Worm (Caenorhabditis elegans): ENCODE data around the gene F13H6.5.
A peak's percentile ranks its signal among the peaks of the same experiment; 100 is the strongest.

Gene F13H6.5

DNA sequence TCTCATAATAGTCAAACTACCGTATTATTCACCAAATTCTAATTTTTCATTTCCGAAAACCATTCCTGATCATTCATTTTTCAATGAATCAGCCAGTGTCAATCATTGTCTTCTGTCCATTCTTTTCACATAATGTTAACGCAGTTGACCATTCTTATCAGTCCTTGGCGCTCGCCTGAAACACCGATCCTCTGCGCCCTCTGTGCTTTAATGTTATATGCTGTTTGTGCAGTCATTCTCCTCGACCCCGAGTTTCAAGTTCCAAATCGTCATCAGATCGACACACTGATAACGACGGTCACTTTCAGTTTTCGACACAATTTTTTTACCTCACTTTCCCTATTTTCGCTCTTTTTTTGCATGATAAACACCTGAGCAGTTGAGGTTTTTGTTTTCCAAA, 27.8 kb downstream of the F13H6.5 start:
- TF ChIP-seq mep-1 (tag; optimal IDR thresholded peaks at IDR 0.05) (no peak), bed-3 (GFP tag; optimal IDR thresholded peaks at IDR 0.05) (no peak), ceh-39 (tag; optimal IDR thresholded peaks at IDR 0.05) (no peak), pha-4 (tag; optimal IDR thresholded peaks at IDR 0.05) (no peak), M03D4.4 (tag; optimal IDR thresholded peaks at IDR 0.05) (no peak), tbx-8 (GFP tag; optimal IDR thresholded peaks at IDR 0.05) (no peak), ceh-43 (GFP tag; optimal IDR thresholded peaks at IDR 0.05) (no peak), flh-1 (GFP tag; optimal IDR thresholded peaks at IDR 0.05) (no peak), mab-5 (tag; optimal IDR thresholded peaks at IDR 0.05) (no peak), drap-1 (GFP tag; optimal IDR thresholded peaks at IDR 0.05) (no peak), unc-39 (tag; optimal IDR thresholded peaks at IDR 0.05) (no peak), sem-2 (GFP tag; optimal IDR thresholded peaks at IDR 0.05) (no peak), nhr-76 (tag; optimal IDR thresholded peaks at IDR 0.05) (no peak), blmp-1 (tag; optimal IDR thresholded peaks at IDR 0.05) (no peak), lin-32 (GFP tag; optimal IDR thresholded peaks at IDR 0.05) (no peak), lin-13 (tag; optimal IDR thresholded peaks at IDR 0.05) (no peak), ceh-83 (GFP tag; optimal IDR thresholded peaks at IDR 0.05) (no peak), nhr-28 (tag; optimal IDR thresholded peaks at IDR 0.05) (no peak)

DNA sequence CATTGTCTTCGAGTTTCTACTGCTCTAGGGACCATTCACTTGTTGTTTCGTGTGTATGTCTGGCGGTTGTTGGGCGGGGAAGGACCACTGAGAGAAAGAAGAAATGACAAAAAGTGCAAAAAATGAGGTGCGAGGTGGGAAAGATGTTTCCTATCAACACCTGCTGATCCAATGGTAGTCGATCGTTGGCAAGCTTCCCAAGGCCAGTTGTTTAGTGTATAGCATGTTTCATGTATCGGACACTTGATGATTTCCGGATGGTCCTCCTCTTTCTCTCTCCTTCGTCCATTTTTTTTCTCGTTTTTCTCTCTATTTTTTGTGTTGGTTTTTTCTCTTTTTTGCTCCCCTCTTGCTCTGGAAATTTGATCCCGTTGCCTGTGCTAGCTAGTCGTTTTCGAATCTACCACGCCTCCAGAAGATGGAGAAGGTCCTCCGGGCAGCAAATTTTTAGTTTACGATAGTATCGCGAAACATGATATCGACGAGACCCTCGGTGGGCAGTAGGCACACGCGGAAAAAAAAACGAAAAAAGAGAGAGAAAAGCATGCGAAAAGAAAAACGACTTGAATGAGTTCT, 28.6 kb downstream of the F13H6.5 start:
- TF ChIP-seq ztf-11 (tag; optimal IDR thresholded peaks at IDR 0.05) (no peak), M03D4.4 (tag; optimal IDR thresholded peaks at IDR 0.05) (no peak), hlh-1 (tag; optimal IDR thresholded peaks at IDR 0.05) (peak; percentile 30), cnd-1 (tag; optimal IDR thresholded peaks at IDR 0.05) (no peak), mab-5 (tag; optimal IDR thresholded peaks at IDR 0.05) (no peak), elt-3 (tag; optimal IDR thresholded peaks at IDR 0.05) (no peak)

DNA sequence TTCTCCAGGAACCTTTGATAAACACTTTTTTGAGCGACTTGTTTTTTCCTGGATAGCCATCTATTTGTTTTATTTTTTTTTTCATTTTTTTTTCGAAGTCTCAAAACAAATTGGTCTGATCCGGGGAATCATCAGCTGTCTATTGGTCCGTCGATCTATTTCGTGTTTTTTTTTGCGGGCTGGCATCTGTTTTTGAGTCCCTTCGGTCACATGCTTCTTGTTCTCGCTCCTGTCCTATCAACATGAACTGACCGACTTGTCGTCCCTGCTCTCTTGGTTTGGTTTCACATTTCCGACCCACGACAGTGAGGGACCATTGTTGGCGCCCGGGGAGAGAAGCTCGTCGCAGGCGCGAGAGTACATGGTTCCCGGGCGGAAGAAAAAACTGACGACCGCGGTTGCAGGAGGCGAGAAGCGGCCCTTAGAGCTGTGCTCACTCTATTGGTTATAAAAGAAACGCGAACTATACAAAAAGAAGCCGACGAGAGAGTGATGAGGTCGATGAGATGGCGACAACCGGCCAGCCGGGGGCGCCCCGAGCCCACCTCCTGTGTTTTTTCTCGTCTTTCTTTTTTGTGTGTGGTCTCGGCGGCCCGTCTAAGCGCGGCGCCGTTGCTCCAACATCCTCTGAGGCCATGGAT, 30.1 kb downstream of the F13H6.5 start:
- no peak for TF ChIP-seq mep-1 (tag; optimal IDR thresholded peaks at IDR 0.05)
- no peak for TF ChIP-seq elt-1 (tag; optimal IDR thresholded peaks at IDR 0.05; ENCODE audit: borderline replicate concordance, insufficient read depth)
- TF ChIP-seq bed-3 (GFP tag; optimal IDR thresholded peaks at IDR 0.05), result no peak
- TF ChIP-seq unc-39 (tag; optimal IDR thresholded peaks at IDR 0.05), result no peak
- no peak for TF ChIP-seq nhr-28 (tag; optimal IDR thresholded peaks at IDR 0.05)
- TF ChIP-seq cnd-1 (tag; optimal IDR thresholded peaks at IDR 0.05), result no peak
- no peak for TF ChIP-seq hlh-1 (tag; optimal IDR thresholded peaks at IDR 0.05)
- no peak for TF ChIP-seq M03D4.4 (tag; optimal IDR thresholded peaks at IDR 0.05)
- TF ChIP-seq snpc-4 (tag; optimal IDR thresholded peaks at IDR 0.05), result no peak
- TF ChIP-seq flh-1 (GFP tag; optimal IDR thresholded peaks at IDR 0.05), result no peak
- no peak for TF ChIP-seq ztf-11 (tag; optimal IDR thresholded peaks at IDR 0.05)
- TF ChIP-seq elt-3 (tag; optimal IDR thresholded peaks at IDR 0.05), result no peak
- no peak for TF ChIP-seq nhr-2 (tag; optimal IDR thresholded peaks at IDR 0.05)
- TF ChIP-seq nhr-76 (tag; optimal IDR thresholded peaks at IDR 0.05), result no peak

DNA sequence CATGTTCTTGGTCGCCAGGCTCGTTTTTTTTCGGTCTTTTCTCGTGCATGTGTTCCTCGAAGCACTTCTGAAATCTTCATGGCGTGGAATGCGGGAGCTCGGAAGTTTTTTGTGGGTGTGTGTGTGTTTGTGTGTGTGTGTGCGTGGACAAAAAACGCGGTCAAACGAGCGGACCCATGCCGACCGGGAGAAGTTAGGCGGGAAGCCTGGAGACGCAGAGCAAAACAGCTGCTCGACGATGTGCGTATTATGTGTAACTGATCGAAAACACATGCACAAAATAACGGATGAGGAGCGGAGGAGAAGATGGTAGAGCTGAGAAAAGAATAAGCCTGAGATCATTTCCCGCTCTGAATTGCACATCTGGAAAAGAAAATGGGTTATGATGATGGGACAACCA, 32.2 kb downstream of the F13H6.5 start:
- TF ChIP-seq pha-4 (tag; optimal IDR thresholded peaks at IDR 0.05) (no peak), hlh-1 (tag; optimal IDR thresholded peaks at IDR 0.05) (peak; percentile 93), nhr-12 (tag; optimal IDR thresholded peaks at IDR 0.05) (no peak), unc-120 (tag; optimal IDR thresholded peaks at IDR 0.05; ENCODE audit: poor library complexity, severe bottlenecking) (peak; percentile 36), bed-3 (GFP tag; optimal IDR thresholded peaks at IDR 0.05) (no peak), lin-32 (GFP tag; optimal IDR thresholded peaks at IDR 0.05) (no peak)

DNA sequence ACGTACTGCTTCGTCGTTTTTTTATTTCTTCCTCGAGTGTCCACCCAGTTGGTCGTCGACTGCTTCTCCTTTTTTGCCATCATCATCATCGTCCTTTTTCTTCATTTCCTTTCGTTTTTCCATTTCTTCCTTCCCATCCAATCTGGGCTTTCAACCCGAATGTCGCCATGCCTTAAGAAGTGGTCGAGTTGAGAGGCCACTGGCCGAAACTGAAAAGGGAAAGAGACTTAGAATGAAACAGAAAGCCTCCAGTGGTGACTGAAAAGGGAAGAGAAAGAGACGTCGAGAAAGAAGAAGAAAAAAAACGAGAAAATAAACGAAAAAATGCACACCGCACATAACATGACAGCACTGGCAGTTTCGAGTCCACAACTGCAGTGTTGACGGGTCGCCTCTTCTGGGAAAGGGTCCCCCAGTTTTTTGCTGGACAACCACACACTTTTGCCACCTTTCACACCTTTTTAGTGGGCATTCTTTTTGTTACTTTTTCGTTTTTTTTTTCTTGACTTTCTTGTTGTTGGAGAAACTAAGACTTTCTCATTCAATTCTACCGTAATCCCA, 33.6 kb downstream of the F13H6.5 start:
- no peak for TF ChIP-seq lin-32 (GFP tag; optimal IDR thresholded peaks at IDR 0.05)

DNA sequence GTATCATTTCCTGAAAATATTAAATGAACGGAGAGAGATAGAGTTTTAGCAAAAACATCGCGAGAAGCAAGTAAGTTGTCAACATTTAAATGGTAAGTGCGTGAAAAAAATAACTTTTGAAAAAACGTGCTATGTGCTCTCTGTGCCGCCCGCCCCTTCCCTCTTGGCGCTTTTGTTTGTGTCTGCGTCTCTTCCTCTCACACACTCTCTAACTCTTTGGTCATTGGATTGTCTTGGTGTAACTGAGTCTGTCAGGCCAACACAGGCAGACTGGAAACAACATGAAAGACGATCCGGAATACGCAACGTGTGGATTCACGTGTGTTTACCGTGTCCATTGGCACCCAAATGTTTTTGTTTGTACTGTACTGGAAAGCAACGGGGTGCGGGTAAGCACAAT, 38.6 kb downstream of the F13H6.5 start, which contains the start of gene T28C12.6:
Gene T28C12.6, minus strand, starts transcription at position 12 of the 400 bp plus-strand sequence.
- TF ChIP-seq hlh-1 (tag; optimal IDR thresholded peaks at IDR 0.05) (no peak), unc-120 (tag; optimal IDR thresholded peaks at IDR 0.05; ENCODE audit: poor library complexity, severe bottlenecking) (no peak), mls-2 (tag; optimal IDR thresholded peaks at IDR 0.05) (no peak), snpc-4 (tag; optimal IDR thresholded peaks at IDR 0.05) (no peak), pha-4 (tag; optimal IDR thresholded peaks at IDR 0.05) (no peak), mab-5 (tag; optimal IDR thresholded peaks at IDR 0.05) (no peak), cnd-1 (tag; optimal IDR thresholded peaks at IDR 0.05) (no peak), ceh-39 (tag; optimal IDR thresholded peaks at IDR 0.05) (no peak), nhr-76 (tag; optimal IDR thresholded peaks at IDR 0.05) (no peak), lin-32 (GFP tag; optimal IDR thresholded peaks at IDR 0.05) (no peak), lin-13 (tag; optimal IDR thresholded peaks at IDR 0.05) (no peak), ham-2 (GFP tag; optimal IDR thresholded peaks at IDR 0.05) (no peak)
